Fruit fly (Drosophila melanogaster) whole organism, embryonic: ENCODE results near the gene Hsp70Ba.

Experiments used
- Aef1 ChIP-seq: fragments of 200-800 bp; sonication (Bioruptor generic); IDR thresholded peaks from 3 replicates; pipeline ENCODE4 v1.3.6; 2022; ENCODE audit warnings: missing biosample characterization, missing genetic modification characterization
- Asciz ChIP-seq: fragments of 200-800 bp; sonication (Bioruptor generic); optimal IDR thresholded peaks from 2 replicates; lab custom pipeline; 2017; ENCODE audit warnings: missing biosample characterization, mild to moderate bottlenecking, missing genetic modification characterization, missing genetic modification reagents
- B-H2 ChIP-seq: fragments of 200-800 bp; sonication (Bioruptor generic); optimal IDR thresholded peaks from 2 replicates; lab custom pipeline; 2018; ENCODE audit warnings: missing biosample characterization, mild to moderate bottlenecking, missing genetic modification characterization
- CG10321 ChIP-seq: fragments of 200-800 bp; sonication (Bioruptor generic); IDR thresholded peaks from 2 replicates; pipeline ENCODE4 v1.3.6; 2022; ENCODE audit warnings: missing biosample characterization, missing genetic modification characterization
- CG10462 ChIP-seq: fragments of 200-800 bp; sonication (Bioruptor generic); optimal IDR thresholded peaks from 2 replicates; lab custom pipeline; 2016; ENCODE audit warnings: missing biosample characterization, missing genetic modification characterization
- CG11093 ChIP-seq: fragments of 200-800 bp; sonication (Bioruptor generic); IDR thresholded peaks from 3 replicates; pipeline ENCODE4 v1.3.6; 2022; ENCODE audit warnings: missing biosample characterization, missing genetic modification characterization
- CG11398 ChIP-seq: fragments of 200-800 bp; sonication (Bioruptor generic); optimal IDR thresholded peaks from 2 replicates; lab custom pipeline; 2016; ENCODE audit warnings: missing biosample characterization, missing genetic modification characterization
- CG11696 ChIP-seq: fragments of 200-800 bp; sonication (Bioruptor generic); IDR thresholded peaks from 2 replicates; pipeline ENCODE4 v1.3.6; 2022; ENCODE audit warnings: missing biosample characterization, missing genetic modification characterization
- CG12769 ChIP-seq: fragments of 200-800 bp; sonication (Bioruptor generic); optimal IDR thresholded peaks from 2 replicates; lab custom pipeline; 2019; ENCODE audit warnings: missing biosample characterization, mild to moderate bottlenecking, missing genetic modification characterization, moderate library complexity
- CG15073 ChIP-seq: fragments of 200-800 bp; sonication (Bioruptor generic); optimal IDR thresholded peaks from 2 replicates; lab custom pipeline; 2016; ENCODE audit warnings: missing biosample characterization, missing genetic modification characterization
- CG1529 ChIP-seq: fragments of 200-800 bp; sonication (Bioruptor generic); optimal IDR thresholded peaks from 3 replicates; lab custom pipeline; 2018; ENCODE audit warnings: missing biosample characterization, missing genetic modification characterization
- CG17568 ChIP-seq: fragments of 200-800 bp; sonication (Bioruptor generic); optimal IDR thresholded peaks from 2 replicates; lab custom pipeline; 2018; ENCODE audit warnings: missing biosample characterization, mild to moderate bottlenecking, missing genetic modification characterization, moderate library complexity
- CG2875 ChIP-seq: fragments of 200-800 bp; sonication (Bioruptor generic); optimal IDR thresholded peaks from 2 replicates; lab custom pipeline; 2017; ENCODE audit warnings: missing biosample characterization, mild to moderate bottlenecking, missing genetic modification characterization, missing genetic modification reagents
- CG31224 ChIP-seq: fragments of 200-800 bp; sonication (Bioruptor generic); IDR thresholded peaks from 2 replicates; pipeline ENCODE4 v1.3.6; 2022; ENCODE audit warnings: missing biosample characterization, missing genetic modification characterization
- CG33557 ChIP-seq: fragments of 200-800 bp; sonication (Bioruptor generic); optimal IDR thresholded peaks from 2 replicates; lab custom pipeline; 2019; ENCODE audit warnings: missing biosample characterization, mild to moderate bottlenecking, missing genetic modification characterization, moderate library complexity
- CG4617 ChIP-seq: fragments of 200-800 bp; sonication (Bioruptor generic); optimal IDR thresholded peaks from 3 replicates; lab custom pipeline; 2016; ENCODE audit warnings: missing biosample characterization, missing genetic modification characterization, borderline replicate concordance
- CG6254 ChIP-seq: fragments of 200-800 bp; sonication (Bioruptor generic); optimal IDR thresholded peaks from 3 replicates; lab custom pipeline; 2017; ENCODE audit warnings: mild to moderate bottlenecking, missing biosample characterization, missing genetic modification reagents, missing genetic modification characterization
- CG8281 ChIP-seq: fragments of 200-800 bp; sonication (Bioruptor generic); optimal IDR thresholded peaks from 2 replicates; lab custom pipeline; 2018; ENCODE audit warnings: missing biosample characterization, mild to moderate bottlenecking, missing genetic modification characterization, moderate library complexity
- CG8478 ChIP-seq: fragments of >200 bp; optimal IDR thresholded peaks from 2 replicates; lab custom pipeline; 2018
- CG8765 ChIP-seq: fragments of 200-800 bp; sonication (Bioruptor generic); IDR thresholded peaks from 2 replicates; pipeline ENCODE4 v1.3.6; 2022; ENCODE audit warnings: missing biosample characterization, missing genetic modification characterization
- CG9609 ChIP-seq: fragments of 200-800 bp; sonication (Bioruptor generic); optimal IDR thresholded peaks from 3 replicates; lab custom pipeline; 2016; ENCODE audit warnings: missing biosample characterization, missing genetic modification characterization
- CG9797 ChIP-seq: fragments of 200-800 bp; sonication (Bioruptor generic); optimal IDR thresholded peaks from 3 replicates; lab custom pipeline; 2018; ENCODE audit warnings: missing biosample characterization, mild to moderate bottlenecking, missing genetic modification characterization
- CoRest ChIP-seq: fragments of 200-800 bp; sonication (Bioruptor generic); optimal IDR thresholded peaks from 3 replicates; lab custom pipeline; 2018; ENCODE audit warnings: missing biosample characterization, mild to moderate bottlenecking, missing genetic modification characterization, moderate library complexity
- Dp ChIP-seq: fragments of 200-800 bp; sonication (Bioruptor generic); optimal IDR thresholded peaks from 2 replicates; lab custom pipeline; 2018; ENCODE audit warnings: missing biosample characterization, mild to moderate bottlenecking, missing genetic modification characterization, moderate library complexity
- Fer1 ChIP-seq: fragments of 200-800 bp; sonication (Bioruptor generic); optimal IDR thresholded peaks from 2 replicates; lab custom pipeline; 2017; ENCODE audit warnings: missing biosample characterization, mild to moderate bottlenecking, missing genetic modification characterization
- Fer2 ChIP-seq: fragments of 200-800 bp; sonication (Bioruptor generic); optimal IDR thresholded peaks from 2 replicates; lab custom pipeline; 2018; ENCODE audit warnings: missing biosample characterization, mild to moderate bottlenecking, missing genetic modification characterization, moderate library complexity
- H15 ChIP-seq: fragments of 200-800 bp; sonication (Bioruptor generic); IDR thresholded peaks from 3 replicates; pipeline ENCODE4 v1.3.6; 2022; ENCODE audit warnings: missing biosample characterization, missing genetic modification characterization
- HLH54F ChIP-seq: fragments of 200-800 bp; sonication (Bioruptor generic); optimal IDR thresholded peaks from 3 replicates; lab custom pipeline; 2016; ENCODE audit warnings: missing biosample characterization, missing genetic modification characterization
- Hmx ChIP-seq: fragments of 200-800 bp; sonication (Bioruptor generic); optimal IDR thresholded peaks from 2 replicates; lab custom pipeline; 2016; ENCODE audit warnings: missing biosample characterization, missing genetic modification characterization
- MBD-R2 ChIP-seq: fragments of 200-800 bp; sonication (Bioruptor generic); IDR thresholded peaks from 2 replicates; pipeline ENCODE4 v1.3.6; 2022; ENCODE audit warnings: missing biosample characterization, missing genetic modification characterization
- Myb ChIP-seq: fragments of 200-800 bp; sonication (Bioruptor generic); optimal IDR thresholded peaks from 2 replicates; lab custom pipeline; 2016; ENCODE audit warnings: missing biosample characterization, missing genetic modification characterization
- Sin3A ChIP-seq: fragments of >200 bp; optimal IDR thresholded peaks from 2 replicates; lab custom pipeline; 2018
- Sox102F ChIP-seq: fragments of 200-800 bp; sonication (Bioruptor generic); optimal IDR thresholded peaks from 2 replicates; lab custom pipeline; 2018; ENCODE audit warnings: missing biosample characterization, mild to moderate bottlenecking, missing genetic modification characterization, moderate library complexity
- YL-1 ChIP-seq: fragments of 200-800 bp; sonication (Bioruptor generic); optimal IDR thresholded peaks from 3 replicates; lab custom pipeline; 2017; ENCODE audit warnings: missing biosample characterization, mild to moderate bottlenecking, missing genetic modification characterization
- bowl ChIP-seq: fragments of 200-800 bp; sonication (Bioruptor generic); IDR thresholded peaks from 2 replicates; pipeline ENCODE4 v1.3.6; 2022; ENCODE audit warnings: missing biosample characterization, missing genetic modification characterization
- dmrt11E ChIP-seq: fragments of 200-800 bp; sonication (Bioruptor generic); optimal IDR thresholded peaks from 3 replicates; lab custom pipeline; 2018; ENCODE audit warnings: missing biosample characterization, mild to moderate bottlenecking, missing genetic modification characterization, moderate library complexity
- dmrt99B ChIP-seq: fragments of 200-800 bp; sonication (Bioruptor generic); optimal IDR thresholded peaks from 2 replicates; lab custom pipeline; 2018; ENCODE audit warnings: missing biosample characterization, mild to moderate bottlenecking, missing genetic modification characterization, moderate library complexity
- her ChIP-seq: fragments of 200-800 bp; sonication (Bioruptor generic); optimal IDR thresholded peaks from 2 replicates; lab custom pipeline; 2016; ENCODE audit warnings: missing biosample characterization, missing genetic modification characterization
- jigr1 ChIP-seq: fragments of 200-800 bp; sonication (Bioruptor generic); IDR thresholded peaks from 3 replicates; pipeline ENCODE4 v1.3.6; 2022; ENCODE audit warnings: missing biosample characterization, missing genetic modification characterization
- jumu ChIP-seq: fragments of 200-800 bp; sonication (Bioruptor generic); optimal IDR thresholded peaks from 3 replicates; lab custom pipeline; 2016; ENCODE audit warnings: missing biosample characterization, missing genetic modification characterization
- ken ChIP-seq: fragments of 200-800 bp; sonication (Bioruptor generic); IDR thresholded peaks from 3 replicates; pipeline ENCODE4 v1.3.6; 2022; ENCODE audit warnings: missing biosample characterization, missing genetic modification characterization
- mam ChIP-seq: fragments of 200-800 bp; sonication (Bioruptor generic); optimal IDR thresholded peaks from 3 replicates; lab custom pipeline; 2016; ENCODE audit warnings: missing biosample characterization, missing genetic modification characterization
- nau ChIP-seq: fragments of 200-800 bp; sonication (Bioruptor generic); optimal IDR thresholded peaks from 3 replicates; lab custom pipeline; 2017; ENCODE audit warnings: missing biosample characterization, mild to moderate bottlenecking, missing genetic modification characterization, missing genetic modification reagents
- nerfin-1 ChIP-seq: fragments of 200-800 bp; sonication (Bioruptor generic); optimal IDR thresholded peaks from 3 replicates; lab custom pipeline; 2019; ENCODE audit warnings: missing biosample characterization, mild to moderate bottlenecking, missing genetic modification characterization, moderate library complexity
- nerfin-2 ChIP-seq: fragments of 200-800 bp; sonication (Bioruptor generic); IDR thresholded peaks from 2 replicates; pipeline ENCODE4 v1.3.6; 2022; ENCODE audit warnings: missing biosample characterization, missing genetic modification characterization; ENCODE audit not compliant: partially characterized antibody
- pnt ChIP-seq: fragments of 200-800 bp; sonication (Bioruptor generic); optimal IDR thresholded peaks from 3 replicates; lab custom pipeline; 2016; ENCODE audit warnings: missing biosample characterization, missing genetic modification characterization
- sqz ChIP-seq: fragments of 200-800 bp; sonication (Bioruptor generic); optimal IDR thresholded peaks from 3 replicates; lab custom pipeline; 2018; ENCODE audit warnings: missing biosample characterization, mild to moderate bottlenecking, missing genetic modification characterization
- stc ChIP-seq: fragments of 200-800 bp; sonication (Bioruptor generic); IDR thresholded peaks from 2 replicates; pipeline ENCODE4 v1.3.6; 2022; ENCODE audit warnings: missing biosample characterization, missing genetic modification characterization
- trem ChIP-seq: fragments of 200-800 bp; optimal IDR thresholded peaks from 3 replicates; lab custom pipeline; 2019; ENCODE audit warnings: missing biosample characterization, mild to moderate bottlenecking, missing genetic modification characterization, moderate library complexity
- twi ChIP-seq: fragments of 200-800 bp; optimal IDR thresholded peaks from 2 replicates; lab custom pipeline; 2019; ENCODE audit warnings: missing biosample characterization, mild to moderate bottlenecking, missing genetic modification characterization, moderate library complexity
- vvl ChIP-seq: fragments of 200-800 bp; sonication (Bioruptor generic); IDR thresholded peaks from 2 replicates; pipeline ENCODE4 v1.3.6; 2022; ENCODE audit warnings: missing biosample characterization, missing genetic modification characterization
- wdn ChIP-seq: fragments of 200-800 bp; sonication (Bioruptor generic); IDR thresholded peaks from 2 replicates; pipeline ENCODE4 v1.3.6; 2022; ENCODE audit warnings: missing biosample characterization, missing genetic modification characterization
- wek ChIP-seq: fragments of 200-800 bp; sonication (Bioruptor generic); optimal IDR thresholded peaks from 3 replicates; lab custom pipeline; 2018; ENCODE audit warnings: missing biosample characterization, mild to moderate bottlenecking, missing genetic modification characterization, moderate library complexity

The Hsp70Ba gene

DNA sequence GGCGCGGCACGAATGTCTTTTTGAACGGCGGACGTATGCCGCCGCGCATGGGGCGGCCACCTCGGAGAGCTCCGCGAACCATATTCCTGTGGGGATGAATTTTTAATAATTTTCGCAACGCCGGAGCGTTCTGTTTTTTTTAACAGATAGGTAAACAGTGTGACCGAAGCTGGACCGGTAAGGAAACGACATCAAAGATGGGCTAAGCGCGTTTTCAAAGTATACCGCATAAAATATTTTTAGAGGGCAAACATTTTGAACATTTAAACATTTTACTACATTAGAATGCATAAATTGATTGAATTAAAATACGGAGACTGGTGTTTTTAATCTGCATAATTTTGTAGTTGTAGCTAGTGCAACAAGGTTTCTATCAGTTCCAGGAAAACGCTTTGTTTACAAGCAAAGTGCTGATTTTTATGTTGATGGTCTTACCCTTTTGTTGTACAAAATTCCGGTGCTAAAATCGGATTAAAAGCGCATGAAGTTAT, 38.4 kb downstream of the Hsp70Ba start, which contains the start of the genes CG5641 and CG5245 (continued):
- TF ChIP-seq B-H2 (no peak), CG12769 (tag; lab: Kevin White, UChicago) (no peak), trem (tag; lab: Kevin White, UChicago) (peak; percentile 51), nerfin-2 (GFP tag; lab: Robert Waterston, UW) (no peak), CG8281 (tag; lab: Kevin White, UChicago) (no peak), Aef1 (GFP tag; lab: Robert Waterston, UW) (no peak), Fer2 (no peak), nerfin-1 (tag; lab: Kevin White, UChicago) (peak; percentile 58), CG11696 (GFP tag; lab: Robert Waterston, UW) (no peak), Sin3A (peak; percentile 34), CG8765 (no peak), CG17568 (GFP tag; lab: Kevin White, UChicago) (no peak), CG31224 (GFP tag; lab: Robert Waterston, UW) (no peak), HLH54F (GFP tag; lab: Kevin White, UChicago) (no peak), mam (GFP tag; lab: Kevin White, UChicago) (no peak), CG11398 (GFP tag; lab: Kevin White, UChicago) (no peak), CG6254 (GFP tag; lab: Kevin White, UChicago) (no peak), Myb (peak; percentile 31), Hmx (GFP tag; lab: Kevin White, UChicago) (no peak), stc (GFP tag; lab: Robert Waterston, UW) (no peak), pnt (GFP tag; lab: Kevin White, UChicago) (no peak), MBD-R2 (peak; percentile 70), CG10321 (GFP tag; lab: Robert Waterston, UW) (no peak), sqz (GFP tag; lab: Kevin White, UChicago) (no peak), twi (tag; lab: Kevin White, UChicago) (no peak), Fer1 (no peak), CG1529 (GFP tag; lab: Kevin White, UChicago) (no peak), Sox102F (GFP tag; lab: Kevin White, UChicago) (no peak), jumu (no peak), CG10462 (GFP tag; lab: Kevin White, UChicago) (no peak), dmrt11E (tag; lab: Kevin White, UChicago) (no peak), YL-1 (GFP tag; lab: Kevin White, UChicago) (peak; percentile 23), CG9609 (no peak), CG15073 (GFP tag; lab: Kevin White, UChicago) (no peak), dmrt99B (no peak), Dp (GFP tag; lab: Kevin White, UChicago) (peak; percentile 60), bowl (no peak), CG9797 (GFP tag; lab: Kevin White, UChicago) (peak; percentile 69), wdn (GFP tag; lab: Robert Waterston, UW) (no peak), CG4617 (peak; percentile 51), ken (no peak), her (GFP tag; lab: Kevin White, UChicago) (no peak), CG8478 (lab: Kevin White, UChicago) (no peak), Asciz (no peak), H15 (GFP tag; lab: Robert Waterston, UW) (no peak), CG2875 (no peak), jigr1 (GFP tag; lab: Robert Waterston, UW) (no peak), CG33557 (GFP tag; lab: Kevin White, UChicago) (no peak), CoRest (tag; lab: Kevin White, UChicago) (peak; percentile 12), nau (GFP tag; lab: Kevin White, UChicago) (no peak), wek (GFP tag; lab: Kevin White, UChicago) (no peak), CG11093 (GFP tag; lab: Robert Waterston, UW) (no peak), vvl (GFP tag; lab: Robert Waterston, UW) (no peak)
